Worm (Caenorhabditis elegans) whole organism, L4/young adult: ENCODE results near the gene T22F7.4.
A peak's percentile ranks its signal among the peaks of the same experiment; 100 is the strongest.

ENCODE experiments used
- W03F9.2 ChIP-seq: fragments of 150-350 bp; optimal IDR thresholded peaks from 2 replicates; lab custom pipeline; 2014; ENCODE audit warnings: missing biosample characterization, missing genetic modification characterization
- dao-5 ChIP-seq: sonication (generic microtip); optimal IDR thresholded peaks from 2 replicates; lab custom pipeline; 2016; ENCODE audit warnings: missing genotype, missing genetic modification characterization, moderate library complexity, missing compliant biosample characterization
- him-1 ChIP-seq: sonication (generic microtip); optimal IDR thresholded peaks from 2 replicates; lab custom pipeline; 2016; ENCODE audit warnings: missing genotype, missing genetic modification reagents, missing genetic modification characterization, missing compliant biosample characterization

T22F7.4 gene

ce11 chrIII:523944-524343, 2.8 kb downstream of the T22F7.4 start, which contains the start of gene T22F7.3:
TSS of gene T22F7.3 (minus strand) at chrIII:524044.
- no peak for TF ChIP-seq dao-5 (tag; lab: Kevin White, UChicago)
- no peak for TF ChIP-seq him-1 (tag; lab: Kevin White, UChicago)
- TF ChIP-seq W03F9.2 (tag; lab: Kevin White, UChicago) = no peak

- TF ChIP-seq him-1 (tag; lab: Kevin White, UChicago) = no peak
- no peak for TF ChIP-seq W03F9.2 (tag; lab: Kevin White, UChicago)
- TF ChIP-seq dao-5 (tag; lab: Kevin White, UChicago) = no peak
These were observed 13.4 kb downstream of the T22F7.4 start for ce11 chrIII:513360-513759.

ce11 chrIII:512117-512516, 14.6 kb downstream of the T22F7.4 start, which contains the start of gene F30H5.3:
TSS of gene F30H5.3 (minus strand) at chrIII:512217.
- TF ChIP-seq him-1 (tag; lab: Kevin White, UChicago) (no peak), W03F9.2 (tag; lab: Kevin White, UChicago) (no peak), dao-5 (tag; lab: Kevin White, UChicago) (no peak)

- no peak for TF ChIP-seq dao-5 (tag; lab: Kevin White, UChicago)
- TF ChIP-seq him-1 (tag; lab: Kevin White, UChicago) = no peak
- TF ChIP-seq W03F9.2 (tag; lab: Kevin White, UChicago) = no peak
These were observed 17.7 kb downstream of the T22F7.4 start for ce11 chrIII:509045-509444.

ce11 chrIII:502583-502982, 24.1 kb downstream of the T22F7.4 start:
- TF ChIP-seq W03F9.2 (tag; lab: Kevin White, UChicago) = no peak
- TF ChIP-seq him-1 (tag; lab: Kevin White, UChicago) = peak; percentile 58
- TF ChIP-seq dao-5 (tag; lab: Kevin White, UChicago) = peak; percentile 89

- TF ChIP-seq dao-5 (tag; lab: Kevin White, UChicago) = no peak
- no peak for TF ChIP-seq W03F9.2 (tag; lab: Kevin White, UChicago)
- TF ChIP-seq him-1 (tag; lab: Kevin White, UChicago) = no peak
These were observed 35.6 kb downstream of the T22F7.4 start, which contains the start of gene unc-45 for ce11 chrIII:491090-491597. TSS of gene unc-45 (plus strand) at chrIII:491547.

ce11 chrIII:488464-488863, 38.3 kb downstream of the T22F7.4 start, which contains the start of gene F30H5.5:
TSS of gene F30H5.5 (plus strand) at chrIII:488764.
- TF ChIP-seq dao-5 (tag; lab: Kevin White, UChicago) (no peak), him-1 (tag; lab: Kevin White, UChicago) (no peak), W03F9.2 (tag; lab: Kevin White, UChicago) (no peak)

- no peak for TF ChIP-seq him-1 (tag; lab: Kevin White, UChicago)
- TF ChIP-seq W03F9.2 (tag; lab: Kevin White, UChicago) = no peak
- no peak for TF ChIP-seq dao-5 (tag; lab: Kevin White, UChicago)
These were observed 40.6 kb downstream of the T22F7.4 start, which contains the start of gene nlp-32 for ce11 chrIII:486077-486597. TSS of gene nlp-32 (minus strand) at chrIII:486547.

ce11 chrIII:483556-483955, 43.2 kb downstream of the T22F7.4 start, which contains the start of gene F10C5.3:
TSS of gene F10C5.3 (plus strand) at chrIII:483868.
- TF ChIP-seq dao-5 (tag; lab: Kevin White, UChicago) = no peak

ce11 chrIII:482739-483138, 44.0 kb downstream of the T22F7.4 start:
- TF ChIP-seq him-1 (tag; lab: Kevin White, UChicago) (no peak), W03F9.2 (tag; lab: Kevin White, UChicago) (no peak), dao-5 (tag; lab: Kevin White, UChicago) (no peak)

- TF ChIP-seq dao-5 (tag; lab: Kevin White, UChicago) = no peak
- TF ChIP-seq him-1 (tag; lab: Kevin White, UChicago) = no peak
- no peak for TF ChIP-seq W03F9.2 (tag; lab: Kevin White, UChicago)
These were observed 45.5 kb downstream of the T22F7.4 start for ce11 chrIII:481259-481658.

ce11 chrIII:475154-475553, 51.6 kb downstream of the T22F7.4 start, which contains the start of gene mat-3:
TSS of gene mat-3 (plus strand) at chrIII:475454.
- TF ChIP-seq dao-5 (tag; lab: Kevin White, UChicago) (no peak), him-1 (tag; lab: Kevin White, UChicago) (no peak), W03F9.2 (tag; lab: Kevin White, UChicago) (no peak)
